Fruit fly (Drosophila melanogaster): ENCODE results near the gene Or35a.
"Not testable (repeated sequence)": the region's sequence is repeated elsewhere in the genome, so short reads cannot be mapped to it uniquely, and the experiment has no call there.

The Or35a gene

dm6 chr2L:15623458-15623857, at the start of gene Or35a:
TSS of gene Or35a (minus strand) at chr2L:15623558.
- TF ChIP-seq ttk (optimal IDR thresholded peaks at IDR 0.05): no peak
- no peak for TF ChIP-seq Sin3A (optimal IDR thresholded peaks at IDR 0.05)
- TF ChIP-seq h (optimal IDR thresholded peaks at IDR 0.05): no peak
- no peak for TF ChIP-seq insv (optimal IDR thresholded peaks at IDR 0.05)
- TF ChIP-seq psq (optimal IDR thresholded peaks at IDR 0.05): no peak
- TF ChIP-seq Myc (optimal IDR thresholded peaks at IDR 0.05): no peak

- TF ChIP-seq insv, ttk, Myc (optimal IDR thresholded peaks at IDR 0.05): not testable (repeated sequence)
Observed at dm6 chr2L:15669874-15670273, 46.5 kb upstream of the Or35a start, which contains the start of gene CG18478. TSS of gene CG18478 (plus strand) at chr2L:15670174.

dm6 chr2L:15660741-15661140, 37.4 kb upstream of the Or35a start, which contains the start of gene CG18477:
TSS of gene CG18477 (plus strand) at chr2L:15661041.
- not testable (repeated sequence) for TF ChIP-seq insv, Myc, h (optimal IDR thresholded peaks at IDR 0.05)

- not testable (repeated sequence) for TF ChIP-seq Sin3A, psq, insv (optimal IDR thresholded peaks at IDR 0.05)
Observed at dm6 chr2L:15659374-15659773, 36.0 kb upstream of the Or35a start, which contains the start of gene CG44141. TSS of gene CG44141 (minus strand) at chr2L:15659474.

dm6 chr2L:15643791-15644190, 20.4 kb upstream of the Or35a start:
- TF ChIP-seq Myc (optimal IDR thresholded peaks at IDR 0.05) (no peak), ttk (optimal IDR thresholded peaks at IDR 0.05) (no peak), psq (optimal IDR thresholded peaks at IDR 0.05) (no peak)

- TF ChIP-seq Sin3A (optimal IDR thresholded peaks at IDR 0.05) (no peak), insv (optimal IDR thresholded peaks at IDR 0.05) (no peak), h (optimal IDR thresholded peaks at IDR 0.05) (no peak), psq (optimal IDR thresholded peaks at IDR 0.05) (no peak), ttk (optimal IDR thresholded peaks at IDR 0.05) (no peak), Myc (optimal IDR thresholded peaks at IDR 0.05) (no peak)
Observed at dm6 chr2L:15641668-15642067, 18.3 kb upstream of the Or35a start.

- TF ChIP-seq psq (optimal IDR thresholded peaks at IDR 0.05) (no peak), h (optimal IDR thresholded peaks at IDR 0.05) (no peak), ttk (optimal IDR thresholded peaks at IDR 0.05) (no peak), Myc (optimal IDR thresholded peaks at IDR 0.05) (no peak), Sin3A (optimal IDR thresholded peaks at IDR 0.05) (no peak), insv (optimal IDR thresholded peaks at IDR 0.05) (no peak)
Observed at dm6 chr2L:15629596-15630168, 6.3 kb upstream of the Or35a start, which contains the start of gene CG18480. TSS of gene CG18480 (plus strand) at chr2L:15630002.

dm6 chr2L:15628378-15628777, 5.0 kb upstream of the Or35a start, which contains the start of gene CG7631:
TSS of gene CG7631 (plus strand) at chr2L:15628678.
- TF ChIP-seq Sin3A (optimal IDR thresholded peaks at IDR 0.05) (no peak), h (optimal IDR thresholded peaks at IDR 0.05) (no peak), Myc (optimal IDR thresholded peaks at IDR 0.05) (no peak), ttk (optimal IDR thresholded peaks at IDR 0.05) (no peak), insv (optimal IDR thresholded peaks at IDR 0.05) (no peak), psq (optimal IDR thresholded peaks at IDR 0.05) (no peak)

- TF ChIP-seq psq (optimal IDR thresholded peaks at IDR 0.05) (no peak), Myc (optimal IDR thresholded peaks at IDR 0.05) (no peak), Sin3A (optimal IDR thresholded peaks at IDR 0.05) (no peak), h (optimal IDR thresholded peaks at IDR 0.05) (no peak), insv (optimal IDR thresholded peaks at IDR 0.05) (no peak), ttk (optimal IDR thresholded peaks at IDR 0.05) (no peak)
Observed at dm6 chr2L:15616697-15617096, 6.7 kb downstream of the Or35a start, which contains the start of gene CG11865. TSS of gene CG11865 (plus strand) at chr2L:15616997.

- TF ChIP-seq psq (optimal IDR thresholded peaks at IDR 0.05) (no peak), Myc (optimal IDR thresholded peaks at IDR 0.05) (no peak), Sin3A (optimal IDR thresholded peaks at IDR 0.05) (no peak), h (optimal IDR thresholded peaks at IDR 0.05) (no peak), insv (optimal IDR thresholded peaks at IDR 0.05) (no peak), ttk (optimal IDR thresholded peaks at IDR 0.05) (no peak)
Observed at dm6 chr2L:15616251-15616650, 7.1 kb downstream of the Or35a start, which contains the start of gene CG15253. TSS of gene CG15253 (minus strand) at chr2L:15616351.

dm6 chr2L:15614728-15615127, 8.6 kb downstream of the Or35a start, which contains the start of gene CG15254:
TSS of gene CG15254 (minus strand) at chr2L:15614828.
- no peak for TF ChIP-seq insv (optimal IDR thresholded peaks at IDR 0.05)
- TF ChIP-seq Myc (optimal IDR thresholded peaks at IDR 0.05): no peak
- TF ChIP-seq h (optimal IDR thresholded peaks at IDR 0.05): no peak
- TF ChIP-seq Sin3A (optimal IDR thresholded peaks at IDR 0.05): no peak
- no peak for TF ChIP-seq ttk (optimal IDR thresholded peaks at IDR 0.05)
- no peak for TF ChIP-seq psq (optimal IDR thresholded peaks at IDR 0.05)

dm6 chr2L:15613285-15613912, 10.0 kb downstream of the Or35a start, which contains the start of gene Semp1:
TSS of gene Semp1 (minus strand) at chr2L:15613335.
- TF ChIP-seq Sin3A (optimal IDR thresholded peaks at IDR 0.05): no peak
- TF ChIP-seq ttk (optimal IDR thresholded peaks at IDR 0.05): no peak
- TF ChIP-seq insv (optimal IDR thresholded peaks at IDR 0.05): no peak
- TF ChIP-seq Myc (optimal IDR thresholded peaks at IDR 0.05): no peak
- no peak for TF ChIP-seq psq (optimal IDR thresholded peaks at IDR 0.05)
- TF ChIP-seq h (optimal IDR thresholded peaks at IDR 0.05): no peak

Measured in Kc167 (cell line).